Worm (Caenorhabditis elegans) whole organism, L4 larva: ENCODE data around the gene lgc-17.

ENCODE experiments used
- aly-2 ChIP-seq: sonication (generic microtip); optimal IDR thresholded peaks from 2 replicates; lab custom pipeline; 2018; ENCODE audit warnings: missing biosample characterization, missing genetic modification characterization
- ama-1 ChIP-seq: fragments of 150-350 bp; optimal IDR thresholded peaks from 2 replicates; lab custom pipeline; 2014; ENCODE audit warnings: inconsistent platforms, mixed read lengths
- daf-8 ChIP-seq: fragments of 200-800 bp; sonication (Bioruptor generic); IDR thresholded peaks from 2 replicates; pipeline ENCODE4 v1.3.6; 2022; ENCODE audit warnings: missing genetic modification characterization, missing compliant biosample characterization
- dmd-9 ChIP-seq: fragments of 200-800 bp; sonication (Bioruptor generic); IDR thresholded peaks from 2 replicates; pipeline ENCODE4 v1.3.6; 2022; ENCODE audit warnings: missing genetic modification reagents, missing genetic modification characterization, missing compliant biosample characterization
- lir-3 ChIP-seq: sonication (generic microtip); optimal IDR thresholded peaks from 2 replicates; lab custom pipeline; 2016; ENCODE audit warnings: mild to moderate bottlenecking, missing genetic modification characterization, missing compliant biosample characterization
- skn-1 ChIP-seq: fragments of 150-350 bp; optimal IDR thresholded peaks from 2 replicates; lab custom pipeline; 2014; ENCODE audit warnings: missing biosample characterization, missing genetic modification characterization
- zag-1 ChIP-seq: fragments of 150-350 bp; optimal IDR thresholded peaks from 2 replicates; lab custom pipeline; 2014; ENCODE audit warnings: missing biosample characterization, missing genetic modification characterization

- TF ChIP-seq aly-2 (tag; lab: Kevin White, UChicago) (no peak), zag-1 (no peak), lir-3 (no peak), daf-8 (GFP tag; lab: Robert Waterston, UW) (no peak), dmd-9 (GFP tag; lab: Robert Waterston, UW) (no peak), ama-1 (lab: Kevin White, UChicago) (no peak), skn-1 (tag; lab: Kevin White, UChicago) (no peak)
Observed at ce11 chrX:12158641-12159040, 37.3 kb downstream of the lgc-17 start.
